Worm (Caenorhabditis elegans) whole organism, late embryonic: ENCODE results near the gene F44A6.3.

Experiments
- K02D7.2 ChIP-seq: sonication (generic microtip); optimal IDR thresholded peaks from 2 replicates; lab custom pipeline; 2017; ENCODE audit warnings: mild to moderate bottlenecking, missing genetic modification characterization, missing compliant biosample characterization
- T23F11.4 ChIP-seq: fragments of 200-800 bp; sonication (Bioruptor generic); optimal IDR thresholded peaks from 2 replicates; lab custom pipeline; 2018; ENCODE audit warnings: mild to moderate bottlenecking, missing genetic modification characterization, missing compliant biosample characterization
- ahr-1 ChIP-seq: sonication (generic microtip); optimal IDR thresholded peaks from 2 replicates; lab custom pipeline; 2016; ENCODE audit warnings: missing genetic modification characterization, missing compliant biosample characterization
- ceh-18 ChIP-seq: sonication (generic microtip); optimal IDR thresholded peaks from 2 replicates; lab custom pipeline; 2016; ENCODE audit warnings: missing genetic modification characterization, missing compliant biosample characterization
- ceh-2 ChIP-seq: sonication (generic microtip); optimal IDR thresholded peaks from 2 replicates; lab custom pipeline; 2016; ENCODE audit warnings: missing genotype, missing genetic modification characterization, missing compliant biosample characterization
- ceh-24 ChIP-seq: sonication (generic microtip); optimal IDR thresholded peaks from 2 replicates; lab custom pipeline; 2016; ENCODE audit warnings: mild to moderate bottlenecking, missing genetic modification characterization, missing compliant biosample characterization
- ceh-31 ChIP-seq: sonication (generic microtip); optimal IDR thresholded peaks from 2 replicates; lab custom pipeline; 2016; ENCODE audit warnings: missing genetic modification characterization, missing compliant biosample characterization
- ceh-48 ChIP-seq: sonication (generic microtip); optimal IDR thresholded peaks from 2 replicates; lab custom pipeline; 2016; ENCODE audit warnings: missing genetic modification characterization, inconsistent platforms, missing compliant biosample characterization
- ceh-9 ChIP-seq: sonication (generic microtip); optimal IDR thresholded peaks from 2 replicates; lab custom pipeline; 2016; ENCODE audit warnings: mild to moderate bottlenecking, missing genetic modification characterization, inconsistent platforms, missing compliant biosample characterization
- dve-1 ChIP-seq: sonication (generic microtip); optimal IDR thresholded peaks from 2 replicates; lab custom pipeline; 2017; ENCODE audit warnings: antibody characterized with exemption, mild to moderate bottlenecking, missing genetic modification characterization, missing compliant biosample characterization
- elt-2 ChIP-seq: sonication (generic microtip); optimal IDR thresholded peaks from 2 replicates; lab custom pipeline; 2016; ENCODE audit warnings: missing genetic modification reagents, missing genetic modification characterization, missing compliant biosample characterization
- eyg-1 ChIP-seq: sonication (generic microtip); optimal IDR thresholded peaks from 2 replicates; lab custom pipeline; 2016; ENCODE audit warnings: missing genotype, missing genetic modification characterization, missing compliant biosample characterization
- fkh-10 ChIP-seq: fragments of 150-350 bp; optimal IDR thresholded peaks from 2 replicates; lab custom pipeline; 2014; ENCODE audit warnings: missing biosample characterization, missing genetic modification reagents, missing genetic modification characterization
- fkh-6 ChIP-seq: sonication (generic microtip); optimal IDR thresholded peaks from 2 replicates; lab custom pipeline; 2016; ENCODE audit warnings: missing genetic modification characterization, missing compliant biosample characterization
- hlh-30 ChIP-seq: sonication (generic microtip); optimal IDR thresholded peaks from 2 replicates; lab custom pipeline; 2017; ENCODE audit warnings: antibody characterized with exemption, missing genetic modification characterization, missing compliant biosample characterization; ENCODE audit not compliant: insufficient read depth
- hlh-6 ChIP-seq: sonication (generic microtip); optimal IDR thresholded peaks from 2 replicates; lab custom pipeline; 2016; ENCODE audit warnings: missing genotype, missing genetic modification characterization, missing compliant biosample characterization
- hlh-8 ChIP-seq: sonication (generic microtip); optimal IDR thresholded peaks from 2 replicates; lab custom pipeline; 2016; ENCODE audit warnings: missing genotype, missing genetic modification characterization, missing compliant biosample characterization
- lim-6 ChIP-seq: sonication (generic microtip); optimal IDR thresholded peaks from 2 replicates; lab custom pipeline; 2016; ENCODE audit warnings: missing genetic modification characterization, missing compliant biosample characterization
- mec-3 ChIP-seq: sonication (generic microtip); optimal IDR thresholded peaks from 2 replicates; lab custom pipeline; 2016; ENCODE audit warnings: borderline replicate concordance, missing genetic modification characterization, missing compliant biosample characterization
- nfya-1 ChIP-seq: sonication (generic microtip); optimal IDR thresholded peaks from 2 replicates; lab custom pipeline; 2017; ENCODE audit warnings: missing genetic modification characterization, mild to moderate bottlenecking, missing compliant biosample characterization, antibody characterized with exemption, moderate library complexity
- nhr-11 ChIP-seq: fragments of 150-350 bp; optimal IDR thresholded peaks from 2 replicates; lab custom pipeline; 2014; ENCODE audit warnings: missing biosample characterization, missing genetic modification characterization
- nhr-232 ChIP-seq: sonication (generic microtip); optimal IDR thresholded peaks from 2 replicates; lab custom pipeline; 2016; ENCODE audit warnings: missing genetic modification characterization, missing compliant biosample characterization
- odd-2 ChIP-seq: sonication (generic microtip); optimal IDR thresholded peaks from 2 replicates; lab custom pipeline; 2017; ENCODE audit warnings: antibody characterized with exemption, mild to moderate bottlenecking, missing genetic modification characterization, missing compliant biosample characterization
- pag-3 ChIP-seq: sonication (generic microtip); optimal IDR thresholded peaks from 2 replicates; lab custom pipeline; 2016; ENCODE audit warnings: missing compliant biosample characterization, missing genetic modification characterization, borderline replicate concordance
- pax-1 ChIP-seq: fragments of 150-350 bp; optimal IDR thresholded peaks from 2 replicates; lab custom pipeline; 2014; ENCODE audit warnings: missing biosample characterization, missing genetic modification characterization
- pha-4 ChIP-seq: fragments of 150-350 bp; optimal IDR thresholded peaks from 2 replicates; lab custom pipeline; 2018; ENCODE audit warnings: missing biosample characterization, missing genetic modification reagents, missing genetic modification characterization
- pros-1 ChIP-seq: fragments of 150-350 bp; optimal IDR thresholded peaks from 2 replicates; lab custom pipeline; 2014; ENCODE audit warnings: missing biosample characterization, missing genetic modification reagents, missing genetic modification characterization
- rnt-1 ChIP-seq: sonication (generic microtip); optimal IDR thresholded peaks from 2 replicates; lab custom pipeline; 2016; ENCODE audit warnings: missing genetic modification characterization, missing compliant biosample characterization
- sdc-2 ChIP-seq: sonication (generic microtip); optimal IDR thresholded peaks from 2 replicates; lab custom pipeline; 2016; ENCODE audit warnings: missing genotype, missing genetic modification characterization, missing compliant biosample characterization
- sox-4 ChIP-seq: sonication (generic microtip); optimal IDR thresholded peaks from 2 replicates; lab custom pipeline; 2017; ENCODE audit warnings: mild to moderate bottlenecking, missing genetic modification characterization, inconsistent platforms, missing compliant biosample characterization
- tbx-2 ChIP-seq: sonication (generic microtip); optimal IDR thresholded peaks from 2 replicates; lab custom pipeline; 2016; ENCODE audit warnings: missing genetic modification characterization, missing compliant biosample characterization
- tbx-7 ChIP-seq: sonication (generic microtip); optimal IDR thresholded peaks from 2 replicates; lab custom pipeline; 2016; ENCODE audit warnings: missing genotype, missing genetic modification characterization, missing compliant biosample characterization
- unc-3 ChIP-seq, 2 experiments: fragments of 200-800 bp in 1 of 2; sonication (Bioruptor generic) in 1 of 2; sonication (generic microtip) in 1 of 2; conservative IDR thresholded peaks in 1 of 2; optimal IDR thresholded peaks in 1 of 2; 2 replicates each; pipeline versions ENCODE4 v1.3.6 to Lab custom; 2016 to 2022; ENCODE audit warnings: missing compliant biosample characterization in 2 of 2, missing genetic modification characterization in 2 of 2, missing genetic modification reagents in 1 of 2
- unc-42 ChIP-seq: sonication (generic microtip); optimal IDR thresholded peaks from 2 replicates; lab custom pipeline; 2016; ENCODE audit warnings: missing genotype, missing genetic modification characterization, missing compliant biosample characterization
- unc-55 ChIP-seq: sonication (generic microtip); optimal IDR thresholded peaks from 2 replicates; lab custom pipeline; 2017; ENCODE audit warnings: missing biosample characterization, missing genetic modification reagents, missing genetic modification characterization
- unc-86 ChIP-seq: sonication (generic microtip); optimal IDR thresholded peaks from 2 replicates; lab custom pipeline; 2016; ENCODE audit warnings: missing genetic modification characterization, missing compliant biosample characterization

The F44A6.3 gene

DNA sequence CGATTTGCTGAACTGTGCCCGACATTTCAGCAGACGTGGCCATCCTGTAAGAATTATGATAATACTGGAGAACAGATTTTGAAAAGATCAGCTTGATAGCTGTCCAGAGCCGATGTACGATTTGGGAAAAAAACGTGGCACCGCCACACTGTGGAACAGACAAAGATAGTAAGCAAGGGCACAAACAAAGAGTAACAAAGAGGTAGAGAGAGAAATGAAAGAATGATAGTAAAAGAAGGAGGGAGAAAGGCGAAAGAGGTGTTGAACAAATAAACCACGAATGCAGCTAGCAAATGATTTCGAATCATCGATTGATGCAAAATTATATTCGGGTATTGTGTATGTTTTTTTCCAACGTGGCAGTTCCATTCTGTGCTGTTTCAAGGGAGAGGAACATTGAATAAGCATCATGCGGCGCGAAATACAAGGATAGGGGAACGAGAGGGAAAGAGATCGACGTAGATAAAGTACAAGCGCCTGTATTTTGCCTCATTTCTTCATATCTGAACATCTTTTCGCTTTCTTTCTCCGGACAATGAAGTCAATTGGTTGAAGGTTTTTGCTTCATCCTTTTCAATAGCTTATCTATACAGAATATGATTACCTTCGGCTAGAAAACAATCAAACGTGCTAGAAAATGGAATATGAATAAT is 15.7 kb downstream of the F44A6.3 start, which contains the start of gene C14H10.3:
Gene C14H10.3, minus strand, starts transcription at position 44 of the 653 bp plus-strand sequence.
- TF ChIP-seq K02D7.2: no peak
- no peak for TF ChIP-seq nhr-11
- TF ChIP-seq ceh-48 (tag; lab: Kevin White, UChicago): no peak
- TF ChIP-seq pha-4 (tag; lab: Kevin White, UChicago): no peak
- no peak for TF ChIP-seq mec-3
- TF ChIP-seq lim-6 (tag; lab: Kevin White, UChicago): no peak
- no peak for TF ChIP-seq eyg-1 (tag; lab: Kevin White, UChicago)
- TF ChIP-seq fkh-10 (GFP tag; lab: Kevin White, UChicago): no peak
- no peak for TF ChIP-seq sox-4
- TF ChIP-seq rnt-1 (tag; lab: Kevin White, UChicago): no peak
- TF ChIP-seq unc-55 (GFP tag; lab: Kevin White, UChicago): no peak
- no peak for TF ChIP-seq pax-1 (tag; lab: Kevin White, UChicago)
- TF ChIP-seq unc-86: no peak
- TF ChIP-seq pag-3 (tag; lab: Kevin White, UChicago): no peak
- no peak for TF ChIP-seq unc-42 (tag; lab: Kevin White, UChicago)
- no peak for TF ChIP-seq hlh-6
- TF ChIP-seq dve-1 (tag; lab: Kevin White, UChicago): no peak

DNA sequence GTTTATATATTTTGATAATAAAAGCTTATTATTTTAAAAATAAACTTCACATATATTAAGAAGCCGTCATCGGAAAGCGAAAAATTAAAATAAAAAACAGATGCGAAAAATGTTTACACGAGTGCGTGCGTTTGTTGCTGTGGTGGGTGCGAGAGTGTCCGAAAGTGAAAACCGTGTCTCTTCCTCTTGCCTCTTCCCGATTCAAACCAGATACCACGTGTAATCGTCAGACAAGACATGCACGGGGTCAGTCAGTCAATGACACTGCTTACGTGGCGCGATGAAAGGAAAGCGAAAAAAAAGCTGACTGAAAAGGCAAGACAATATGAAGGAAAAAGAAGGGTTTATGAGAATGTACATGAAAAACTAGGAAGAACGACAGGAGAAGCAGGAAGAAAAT is 18.3 kb downstream of the F44A6.3 start:
- TF ChIP-seq hlh-30 (tag; lab: Kevin White, UChicago) (peak; percentile 19), T23F11.4 (no peak)

DNA sequence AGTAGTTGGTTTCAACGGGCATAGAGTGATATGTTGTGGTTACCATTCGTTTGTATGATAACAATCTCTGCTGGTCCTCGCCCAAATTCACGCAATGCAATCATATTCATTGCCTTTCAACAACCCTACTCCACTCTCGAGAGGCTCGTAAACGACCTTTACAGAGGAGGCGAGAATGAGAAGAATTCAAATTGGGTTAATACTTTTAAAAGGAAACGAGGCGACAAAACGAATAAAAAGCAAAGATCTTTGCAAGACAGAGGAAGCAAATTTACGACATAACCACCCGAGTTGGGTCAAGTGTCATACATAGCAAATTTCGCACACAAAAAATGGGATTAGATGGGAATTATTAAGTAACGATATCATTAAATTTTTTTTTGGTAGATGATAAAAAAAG is 19.8 kb downstream of the F44A6.3 start:
- TF ChIP-seq sdc-2 (tag; lab: Kevin White, UChicago) (no peak), unc-42 (tag; lab: Kevin White, UChicago) (peak; percentile 13)

DNA sequence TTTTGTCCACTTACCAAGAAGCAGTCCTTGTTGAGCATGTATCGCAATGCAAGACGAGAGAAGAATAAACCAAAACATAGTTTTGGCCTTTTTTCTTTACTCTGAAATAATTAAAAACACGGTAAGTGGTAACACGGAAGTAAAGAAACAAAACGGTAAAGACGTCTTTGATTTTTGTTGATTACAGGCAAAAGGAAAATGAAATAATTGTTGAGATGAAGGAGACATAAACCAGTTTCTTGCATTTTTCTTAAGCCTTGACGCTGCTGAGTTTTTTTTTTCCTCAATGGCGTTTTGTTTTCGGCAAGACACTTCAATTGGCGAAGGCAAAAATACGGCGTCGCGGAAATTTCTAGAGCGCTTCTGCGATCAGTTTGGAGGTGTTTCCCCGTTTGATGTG is 24.3 kb downstream of the F44A6.3 start, which contains the start of gene zipt-13:
Gene zipt-13, minus strand, starts transcription at position 101 of the 400 bp plus-strand sequence.
- TF ChIP-seq pros-1 (tag; lab: Kevin White, UChicago) (no peak), ceh-18 (tag; lab: Kevin White, UChicago) (no peak)

DNA sequence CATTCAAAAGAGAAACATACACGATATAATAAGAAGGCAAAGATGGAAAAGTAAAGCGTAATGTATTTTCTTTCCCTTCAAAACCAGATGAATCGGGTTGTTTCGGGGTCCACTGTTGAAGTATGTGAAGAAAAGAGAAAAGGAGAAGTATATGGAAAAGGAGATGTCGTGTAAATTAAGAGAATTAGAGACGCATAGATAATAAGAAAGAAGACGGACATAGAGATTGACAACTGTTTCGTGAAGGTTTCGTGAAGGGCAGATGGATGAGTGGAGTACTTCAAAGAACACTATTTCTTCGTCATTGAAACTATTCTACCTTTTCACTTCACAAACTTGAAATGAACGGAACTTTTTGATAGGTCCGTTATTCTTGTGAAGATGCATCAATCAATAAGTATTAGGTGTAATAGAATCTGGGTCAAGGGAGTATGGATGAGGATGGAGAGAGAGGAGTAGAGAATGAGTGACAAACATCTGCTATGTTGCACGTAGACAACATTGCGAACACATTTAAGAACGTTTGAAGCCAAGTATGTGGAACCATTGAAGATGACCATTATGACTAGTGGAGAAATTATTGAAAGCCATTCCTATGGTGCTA is 25.7 kb downstream of the F44A6.3 start:
- TF ChIP-seq fkh-6 (tag; lab: Kevin White, UChicago): no peak
- TF ChIP-seq unc-55 (GFP tag; lab: Kevin White, UChicago): peak; percentile 73
- TF ChIP-seq nfya-1 (tag; lab: Kevin White, UChicago): peak; percentile 40
- TF ChIP-seq tbx-2 (tag; lab: Kevin White, UChicago): peak; percentile 1

DNA sequence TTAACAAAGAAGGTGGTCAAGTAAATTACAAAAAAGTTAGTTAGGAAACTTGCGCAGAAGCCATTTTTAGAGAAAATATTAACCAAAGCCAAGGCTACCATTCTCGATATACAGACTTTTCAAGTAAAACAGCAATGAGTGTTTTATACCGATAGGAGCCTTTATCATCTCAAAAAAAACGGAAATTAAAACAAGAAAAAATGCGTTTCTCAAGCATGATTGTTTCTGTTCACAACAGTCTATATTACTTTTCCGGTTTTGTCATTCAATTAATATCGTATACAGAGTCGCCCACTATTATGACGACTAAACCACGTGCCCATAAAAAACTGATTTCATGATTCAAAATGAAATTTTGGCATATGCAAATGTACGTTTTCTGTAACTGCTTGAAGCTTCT is 28.4 kb downstream of the F44A6.3 start, which contains the start of gene str-74:
Gene str-74, minus strand, starts transcription at position 101 of the 400 bp plus-strand sequence.
- no peak for TF ChIP-seq tbx-7 (tag; lab: Kevin White, UChicago)
- no peak for TF ChIP-seq sdc-2 (tag; lab: Kevin White, UChicago)
- TF ChIP-seq unc-3 (GFP tag; conservative IDR thresholded peaks at IDR 0.05; lab: Robert Waterston, UW): no peak
- TF ChIP-seq unc-3 (tag; optimal IDR thresholded peaks at IDR 0.05; lab: Kevin White, UChicago): no peak
- TF ChIP-seq sox-4: no peak
- TF ChIP-seq hlh-8: no peak
- TF ChIP-seq ceh-24 (tag; lab: Kevin White, UChicago): no peak
- TF ChIP-seq nhr-11: no peak
- no peak for TF ChIP-seq ahr-1
- no peak for TF ChIP-seq ceh-48 (tag; lab: Kevin White, UChicago)
- no peak for TF ChIP-seq fkh-6 (tag; lab: Kevin White, UChicago)
- TF ChIP-seq nhr-232: no peak
- no peak for TF ChIP-seq T23F11.4
- TF ChIP-seq dve-1 (tag; lab: Kevin White, UChicago): no peak
- TF ChIP-seq ceh-31 (tag; lab: Kevin White, UChicago): no peak
- no peak for TF ChIP-seq ceh-2
- TF ChIP-seq pag-3 (tag; lab: Kevin White, UChicago): no peak
- no peak for TF ChIP-seq hlh-30 (tag; lab: Kevin White, UChicago)
- TF ChIP-seq odd-2: no peak
- no peak for TF ChIP-seq elt-2 (tag; lab: Kevin White, UChicago)
- TF ChIP-seq ceh-9 (tag; lab: Kevin White, UChicago): no peak
